Fruit fly (Drosophila melanogaster): Measurements from ENCODE around the gene CG33296.

- TF ChIP-seq CTCF (optimal IDR thresholded peaks at IDR 0.05): no peak
- TF ChIP-seq CG8478 (optimal IDR thresholded peaks at IDR 0.05): no peak
Observed at dm6 chr2L:7726268-7726997, 10.0 kb upstream of the CG33296 start, which contains the start of gene CG13795.
